Worm (Caenorhabditis elegans) whole organism, L3 larva: ENCODE data around the gene scl-13.

ENCODE experiments used
- aly-2 ChIP-seq: fragments of 150-350 bp; optimal IDR thresholded peaks from 2 replicates; lab custom pipeline; 2014; ENCODE audit warnings: missing biosample characterization, missing genetic modification characterization
- egl-27 ChIP-seq: sonication (generic microtip); optimal IDR thresholded peaks from 4 replicates; lab custom pipeline; 2017; ENCODE audit warnings: missing biosample characterization, missing genetic modification reagents, missing genetic modification characterization
- egl-5 ChIP-seq: fragments of 150-350 bp; optimal IDR thresholded peaks from 2 replicates; lab custom pipeline; 2017; ENCODE audit warnings: missing biosample characterization, missing genetic modification reagents, missing genetic modification characterization, inconsistent platforms
- elt-3 ChIP-seq, 3 experiments: fragments of 150-350 bp in 1 of 3; sonication (generic microtip) in 2 of 3; optimal IDR thresholded peaks; 2 replicates in 2 of 3; 4 replicates in 1 of 3; lab custom pipeline; 2014 to 2017; ENCODE audit warnings: missing biosample characterization in 3 of 3, missing genetic modification characterization in 3 of 3
- fkh-2 ChIP-seq: fragments of 150-350 bp; optimal IDR thresholded peaks from 2 replicates; lab custom pipeline; 2014; ENCODE audit warnings: missing biosample characterization, missing genetic modification reagents, missing genetic modification characterization
- mdl-1 ChIP-seq: fragments of 150-350 bp; optimal IDR thresholded peaks from 2 replicates; lab custom pipeline; 2014; ENCODE audit warnings: missing biosample characterization, missing genetic modification characterization
- nfya-1 ChIP-seq: sonication (generic microtip); optimal IDR thresholded peaks from 2 replicates; lab custom pipeline; 2017; ENCODE audit warnings: missing genetic modification characterization, mild to moderate bottlenecking, missing compliant biosample characterization, antibody characterized with exemption, moderate library complexity; ENCODE audit not compliant: insufficient read depth
- skn-1 ChIP-seq: fragments of 150-350 bp; optimal IDR thresholded peaks from 2 replicates; lab custom pipeline; 2014; ENCODE audit warnings: missing biosample characterization, missing genetic modification characterization

DNA sequence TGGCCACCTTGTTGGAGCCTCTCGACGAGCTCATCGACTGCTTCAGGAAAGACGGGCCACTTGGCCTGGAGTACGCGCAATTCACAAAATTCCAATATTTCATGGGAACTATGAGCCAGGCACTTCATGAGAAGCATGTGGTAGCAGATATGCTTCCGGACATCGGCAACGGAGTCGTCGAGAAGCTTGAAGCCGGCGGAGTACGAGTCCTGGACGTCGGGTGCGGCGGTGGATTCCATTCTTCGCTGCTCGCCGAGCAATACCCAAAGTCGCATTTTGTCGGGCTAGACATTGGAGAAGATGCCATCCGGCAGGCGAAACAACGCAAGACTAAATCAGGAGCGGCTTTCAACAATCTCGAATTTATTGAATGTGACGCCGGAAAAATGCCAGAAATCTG is 37.8 kb downstream of the scl-13 start:
- TF ChIP-seq egl-5 (tag; lab: Kevin White, UChicago) (no peak), nfya-1 (tag; lab: Kevin White, UChicago) (no peak), aly-2 (tag; lab: Kevin White, UChicago) (no peak), fkh-2 (no peak), egl-27 (no peak), skn-1 (tag; lab: Kevin White, UChicago) (no peak), mdl-1 (tag; lab: Kevin White, UChicago) (no peak), elt-3 (tag; optimal IDR thresholded peaks at IDR 0.05; lab: Kevin White, UChicago) (no peak)
